Fruit fly (Drosophila melanogaster) whole organism, wandering third instar larva: ENCODE measurements around the gene CG2278.

Source experiments
- CG32264 ChIP-seq: fragments of 200-800 bp; sonication (Bioruptor generic); optimal IDR thresholded peaks from 2 replicates; lab custom pipeline; 2016; ENCODE audit warnings: missing biosample characterization, missing genetic modification characterization
- CrebA ChIP-seq: fragments of 200-800 bp; sonication (Bioruptor generic); optimal IDR thresholded peaks from 2 replicates; lab custom pipeline; 2016; ENCODE audit warnings: missing biosample characterization, mild to moderate bottlenecking, missing genetic modification characterization, borderline replicate concordance
- GATAd ChIP-seq: sonication (Bioruptor generic); optimal IDR thresholded peaks from 2 replicates; lab custom pipeline; 2016; ENCODE audit warnings: missing biosample characterization, missing genetic modification characterization
- Hr78 ChIP-seq: fragments of >200 bp; optimal IDR thresholded peaks from 2 replicates; lab custom pipeline; 2017; ENCODE audit warnings: missing biosample characterization, missing genetic modification characterization
- brk ChIP-seq: fragments of 200-800 bp; sonication (Bioruptor generic); optimal IDR thresholded peaks from 2 replicates; lab custom pipeline; 2016; ENCODE audit warnings: missing biosample characterization, mild to moderate bottlenecking, missing genetic modification characterization
- dl ChIP-seq, 2 experiments: fragments of 175-275, 200-275 bp in 1 of 2; fragments of 200-275 bp in 1 of 2; sonication (Bioruptor generic); optimal IDR thresholded peaks; lab custom pipeline; 2018; ENCODE audit warnings: mild to moderate bottlenecking in 2 of 2, missing biosample characterization in 2 of 2, missing genetic modification characterization in 2 of 2, moderate library complexity in 2 of 2; ENCODE audit not compliant: partially characterized antibody in 2 of 2, insufficient read depth in 1 of 2
- fru ChIP-seq: fragments of 200-800 bp; sonication (Bioruptor generic); optimal IDR thresholded peaks from 3 replicates; lab custom pipeline; 2016; ENCODE audit warnings: missing biosample characterization, mild to moderate bottlenecking, missing genetic modification characterization
- h ChIP-seq: fragments of 200-800 bp; sonication (Bioruptor generic); optimal IDR thresholded peaks from 3 replicates; lab custom pipeline; 2016; ENCODE audit warnings: missing biosample characterization, mild to moderate bottlenecking, missing genetic modification characterization
- psq ChIP-seq: fragments of 200-800 bp; sonication (Bioruptor generic); optimal IDR thresholded peaks from 3 replicates; lab custom pipeline; 2017; ENCODE audit warnings: missing biosample characterization, mild to moderate bottlenecking, missing genetic modification characterization, moderate library complexity
- sage ChIP-seq: fragments of 200-800 bp; sonication (Bioruptor generic); optimal IDR thresholded peaks from 2 replicates; lab custom pipeline; 2016; ENCODE audit warnings: missing biosample characterization, mild to moderate bottlenecking, missing genetic modification characterization
- usp ChIP-seq: fragments of >200 bp; optimal IDR thresholded peaks from 2 replicates; lab custom pipeline; 2017; ENCODE audit warnings: missing biosample characterization, missing genetic modification characterization

DNA sequence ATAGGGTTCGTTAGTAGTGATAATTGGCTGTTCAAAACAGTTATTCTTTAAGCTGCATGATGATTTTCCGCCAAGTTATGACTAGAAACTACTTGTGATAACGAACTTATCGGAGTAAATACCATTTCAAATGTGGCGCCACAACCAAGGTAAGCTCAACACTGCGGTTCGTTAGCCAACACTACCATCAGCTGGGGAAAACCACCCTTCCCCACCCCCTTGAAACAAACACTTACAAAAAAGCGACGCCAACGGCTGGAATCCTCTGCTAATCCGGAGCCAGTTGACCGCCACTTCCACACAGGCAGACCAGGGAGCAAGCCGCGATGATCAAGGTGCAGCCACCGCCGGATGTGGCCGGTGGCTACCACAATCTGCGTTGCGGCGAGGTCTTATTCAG is 17.3 kb downstream of the CG2278 start, which contains the start of gene CG18262:
- no peak for TF ChIP-seq fru (GFP tag; lab: Kevin White, UChicago)
- TF ChIP-seq GATAd = peak; percentile 5
- TF ChIP-seq brk (GFP tag; lab: Kevin White, UChicago) = no peak
- TF ChIP-seq usp (GFP tag; lab: Kevin White, UChicago) = no peak
- no peak for TF ChIP-seq CG32264
- no peak for TF ChIP-seq CrebA (GFP tag; lab: Kevin White, UChicago)
- TF ChIP-seq dl (GFP tag; optimal IDR thresholded peaks at IDR 0.05; lab: Kevin White, UChicago; ENCODE audit: insufficient read depth in 1 of 2, partially characterized antibody in 2 of 2) = no peak
- TF ChIP-seq psq (GFP tag; lab: Kevin White, UChicago) = no peak
- TF ChIP-seq Hr78 = no peak
- no peak for TF ChIP-seq sage
- no peak for TF ChIP-seq h (GFP tag; lab: Kevin White, UChicago)
